Fruit fly (Drosophila melanogaster) whole organism, embryonic: Measurements from ENCODE around the gene CG9184.

Experiments used
- Asciz ChIP-seq: fragments of 200-800 bp; sonication (Bioruptor generic); optimal IDR thresholded peaks from 2 replicates; lab custom pipeline; 2017; ENCODE audit warnings: missing biosample characterization, mild to moderate bottlenecking, missing genetic modification characterization, missing genetic modification reagents
- Awh ChIP-seq: fragments of 200-800 bp; sonication (Bioruptor generic); IDR thresholded peaks from 2 replicates; pipeline ENCODE4, ENCODE4 v1.3.6; 2022; ENCODE audit warnings: missing biosample characterization, missing genetic modification characterization
- CG11560 ChIP-seq: fragments of 200-800 bp; sonication (Bioruptor generic); IDR thresholded peaks from 3 replicates; pipeline ENCODE4 v1.3.6; 2022; ENCODE audit warnings: missing biosample characterization, missing genetic modification characterization
- CG13287 ChIP-seq: fragments of 200-800 bp; sonication (Bioruptor generic); IDR thresholded peaks from 2 replicates; pipeline ENCODE4 v1.3.6; 2022; ENCODE audit warnings: missing biosample characterization, missing genetic modification characterization; ENCODE audit not compliant: partially characterized antibody
- CG14667 ChIP-seq: fragments of 200-800 bp; sonication (Bioruptor generic); IDR thresholded peaks from 2 replicates; pipeline ENCODE4 v1.3.6; 2022; ENCODE audit warnings: missing biosample characterization, missing genetic modification characterization
- CG14710 ChIP-seq: fragments of 200-800 bp; sonication (Bioruptor generic); optimal IDR thresholded peaks from 3 replicates; lab custom pipeline; 2019; ENCODE audit warnings: missing biosample characterization, mild to moderate bottlenecking, missing genetic modification characterization, moderate library complexity
- CG15479 ChIP-seq: fragments of 200-800 bp; sonication (Bioruptor generic); optimal IDR thresholded peaks from 3 replicates; lab custom pipeline; 2019; ENCODE audit warnings: missing biosample characterization, mild to moderate bottlenecking, missing genetic modification characterization, moderate library complexity
- CG16779 ChIP-seq: fragments of 200-800 bp; sonication (Bioruptor generic); IDR thresholded peaks from 2 replicates; pipeline ENCODE4 v1.3.6; 2022; ENCODE audit warnings: missing biosample characterization, missing genetic modification characterization
- CG17359 ChIP-seq: fragments of 200-800 bp; sonication (Bioruptor generic); optimal IDR thresholded peaks from 3 replicates; lab custom pipeline; 2018; ENCODE audit warnings: missing biosample characterization, mild to moderate bottlenecking, missing genetic modification characterization, moderate library complexity
- CG2712 ChIP-seq: fragments of 200-800 bp; optimal IDR thresholded peaks from 3 replicates; lab custom pipeline; 2019; ENCODE audit warnings: missing biosample characterization, mild to moderate bottlenecking, missing genetic modification characterization, moderate library complexity
- CG3065 ChIP-seq: fragments of 200-800 bp; sonication (Bioruptor generic); optimal IDR thresholded peaks from 2 replicates; lab custom pipeline; 2016; ENCODE audit warnings: missing biosample characterization, missing genetic modification characterization
- CG34224 ChIP-seq: fragments of 200-800 bp; sonication (Bioruptor generic); IDR thresholded peaks from 3 replicates; pipeline ENCODE4 v1.3.6; 2022; ENCODE audit warnings: missing biosample characterization, missing genetic modification characterization; ENCODE audit not compliant: partially characterized antibody
- CG4617 ChIP-seq: fragments of 200-800 bp; sonication (Bioruptor generic); optimal IDR thresholded peaks from 3 replicates; lab custom pipeline; 2016; ENCODE audit warnings: missing biosample characterization, missing genetic modification characterization, borderline replicate concordance
- CG6254 ChIP-seq: fragments of 200-800 bp; sonication (Bioruptor generic); optimal IDR thresholded peaks from 3 replicates; lab custom pipeline; 2017; ENCODE audit warnings: mild to moderate bottlenecking, missing biosample characterization, missing genetic modification reagents, missing genetic modification characterization
- CG6765 ChIP-seq: fragments of 200-800 bp; sonication (Bioruptor generic); optimal IDR thresholded peaks from 3 replicates; lab custom pipeline; 2017; ENCODE audit warnings: missing biosample characterization, mild to moderate bottlenecking, missing genetic modification characterization
- CG8290 ChIP-seq, 3 experiments: fragments of 200-800 bp; sonication (Bioruptor generic); optimal IDR thresholded peaks; 2 replicates each; lab custom pipeline; 2016 to 2019; ENCODE audit warnings: missing biosample characterization in 3 of 3, missing genetic modification characterization in 3 of 3, mild to moderate bottlenecking in 2 of 3, moderate library complexity in 1 of 3
- CG8388 ChIP-seq: fragments of 200-800 bp; sonication (Bioruptor generic); optimal IDR thresholded peaks from 2 replicates; lab custom pipeline; 2019; ENCODE audit warnings: missing biosample characterization, mild to moderate bottlenecking, missing genetic modification characterization, moderate library complexity
- CG9437 ChIP-seq: fragments of 200-800 bp; sonication (Bioruptor generic); optimal IDR thresholded peaks from 2 replicates; lab custom pipeline; 2018; ENCODE audit warnings: missing biosample characterization, mild to moderate bottlenecking, missing genetic modification characterization
- CG9876 ChIP-seq: fragments of 200-800 bp; sonication (Bioruptor generic); optimal IDR thresholded peaks from 2 replicates; lab custom pipeline; 2016; ENCODE audit warnings: missing biosample characterization, missing genetic modification characterization
- CG9932 ChIP-seq: fragments of 200-800 bp; sonication (Bioruptor generic); IDR thresholded peaks from 2 replicates; pipeline ENCODE4 v1.3.6; 2022; ENCODE audit warnings: missing biosample characterization, missing genetic modification characterization
- D ChIP-seq, 2 experiments: fragments of 200-800 bp in 1 of 2; fragments of >200 bp in 1 of 2; sonication (Bioruptor generic) in 1 of 2; optimal IDR thresholded peaks; 2 replicates in 1 of 2; 3 replicates in 1 of 2; lab custom pipeline; 2017; ENCODE audit warnings: mild to moderate bottlenecking in 1 of 2, missing biosample characterization in 1 of 2, missing genetic modification characterization in 1 of 2, missing genetic modification reagents in 1 of 2
- Eip74EF ChIP-seq, 2 experiments: fragments of 200-800 bp in 1 of 2; fragments of >200 bp in 1 of 2; sonication (Bioruptor generic) in 1 of 2; optimal IDR thresholded peaks; 2 replicates each; lab custom pipeline; 2017 to 2019; ENCODE audit warnings: missing biosample characterization in 2 of 2, missing genetic modification characterization in 2 of 2, mild to moderate bottlenecking in 1 of 2, moderate library complexity in 1 of 2
- HHEX ChIP-seq: fragments of 200-800 bp; sonication (Bioruptor generic); optimal IDR thresholded peaks from 3 replicates; lab custom pipeline; 2017; ENCODE audit warnings: missing biosample characterization, mild to moderate bottlenecking, missing genetic modification characterization, missing genetic modification reagents
- HLH3B ChIP-seq: fragments of 200-800 bp; sonication (Bioruptor generic); IDR thresholded peaks from 2 replicates; pipeline ENCODE4 v1.3.6; 2022; ENCODE audit warnings: missing biosample characterization, missing genetic modification characterization
- HLHmδ ChIP-seq: fragments of 200-800 bp; sonication (Bioruptor generic); optimal IDR thresholded peaks from 2 replicates; lab custom pipeline; 2018; ENCODE audit warnings: missing biosample characterization, mild to moderate bottlenecking, missing genetic modification characterization, moderate library complexity
- Hey ChIP-seq: fragments of 200-800 bp; sonication (Bioruptor generic); optimal IDR thresholded peaks from 3 replicates; lab custom pipeline; 2018; ENCODE audit warnings: missing biosample characterization, mild to moderate bottlenecking, missing genetic modification characterization
- HmgZ ChIP-seq: fragments of 200-800 bp; sonication (Bioruptor generic); optimal IDR thresholded peaks from 2 replicates; lab custom pipeline; 2018; ENCODE audit warnings: missing biosample characterization, mild to moderate bottlenecking, missing genetic modification characterization
- Hmx ChIP-seq: fragments of 200-800 bp; sonication (Bioruptor generic); optimal IDR thresholded peaks from 2 replicates; lab custom pipeline; 2016; ENCODE audit warnings: missing biosample characterization, missing genetic modification characterization
- Hr39 ChIP-seq: fragments of >200 bp; optimal IDR thresholded peaks from 2 replicates; lab custom pipeline; 2017
- Lpt ChIP-seq: fragments of >200 bp; optimal IDR thresholded peaks from 2 replicates; lab custom pipeline; 2018; ENCODE audit warnings: missing biosample characterization, missing genetic modification characterization
- Opbp ChIP-seq: fragments of 200-800 bp; sonication (Bioruptor generic); IDR thresholded peaks from 3 replicates; pipeline ENCODE4 v1.3.6; 2022; ENCODE audit warnings: missing biosample characterization, missing genetic modification characterization; ENCODE audit not compliant: partially characterized antibody
- Scr ChIP-seq: fragments of 200-800 bp; sonication (Bioruptor generic); IDR thresholded peaks from 2 replicates; pipeline ENCODE4 v1.3.6; 2022; ENCODE audit warnings: missing biosample characterization, missing genetic modification characterization; ENCODE audit not compliant: partially characterized antibody
- Taf1 ChIP-seq: fragments of 200-800 bp; sonication (Bioruptor generic); IDR thresholded peaks from 2 replicates; pipeline ENCODE4 v1.3.6; 2022; ENCODE audit warnings: missing biosample characterization, missing genetic modification characterization
- Usf ChIP-seq: fragments of 200-800 bp; sonication (Bioruptor generic); optimal IDR thresholded peaks from 2 replicates; lab custom pipeline; 2017; ENCODE audit warnings: missing genotype, missing biosample characterization, missing genetic modification characterization
- amos ChIP-seq: fragments of 200-800 bp; sonication (Bioruptor generic); IDR thresholded peaks from 2 replicates; pipeline ENCODE4 v1.3.6; 2022; ENCODE audit warnings: missing biosample characterization, missing genetic modification characterization; ENCODE audit not compliant: partially characterized antibody
- ato ChIP-seq: fragments of 200-800 bp; sonication (Bioruptor generic); IDR thresholded peaks from 2 replicates; pipeline ENCODE4 v1.3.6; 2022; ENCODE audit warnings: missing biosample characterization, missing genetic modification characterization; ENCODE audit not compliant: partially characterized antibody
- bowl ChIP-seq: fragments of 200-800 bp; sonication (Bioruptor generic); IDR thresholded peaks from 2 replicates; pipeline ENCODE4 v1.3.6; 2022; ENCODE audit warnings: missing biosample characterization, missing genetic modification characterization
- br ChIP-seq: fragments of >200 bp; optimal IDR thresholded peaks from 2 replicates; lab custom pipeline; 2017
- cato ChIP-seq: fragments of 200-800 bp; sonication (Bioruptor generic); optimal IDR thresholded peaks from 2 replicates; lab custom pipeline; 2016; ENCODE audit warnings: missing biosample characterization, missing genetic modification characterization, borderline replicate concordance
- emc ChIP-seq: fragments of 200-800 bp; sonication (Bioruptor generic); optimal IDR thresholded peaks from 2 replicates; lab custom pipeline; 2016; ENCODE audit warnings: missing biosample characterization, missing genetic modification characterization
- en ChIP-seq: fragments of 200-800 bp; sonication (Bioruptor generic); optimal IDR thresholded peaks from 2 replicates; lab custom pipeline; 2016; ENCODE audit warnings: missing biosample characterization, missing genetic modification characterization
- fd3F ChIP-seq: fragments of 200-800 bp; sonication (Bioruptor generic); optimal IDR thresholded peaks from 2 replicates; lab custom pipeline; 2018; ENCODE audit warnings: missing biosample characterization, mild to moderate bottlenecking, missing genetic modification characterization, moderate library complexity
- run ChIP-seq: fragments of 200-800 bp; sonication (Bioruptor generic); optimal IDR thresholded peaks from 3 replicates; lab custom pipeline; 2018; ENCODE audit warnings: missing biosample characterization, mild to moderate bottlenecking, missing genetic modification characterization
- sc ChIP-seq, 3 experiments: fragments of >200 bp in 2 of 3; fragments of 200-800 bp in 1 of 3; sonication (Bioruptor generic) in 1 of 3; optimal IDR thresholded peaks; 2 replicates in 2 of 3; 3 replicates in 1 of 3; lab custom pipeline; 2017; ENCODE audit warnings: mild to moderate bottlenecking in 1 of 3, missing biosample characterization in 1 of 3, missing genetic modification characterization in 1 of 3, missing genetic modification reagents in 1 of 3
- sima ChIP-seq: fragments of 200-800 bp; sonication (Bioruptor generic); optimal IDR thresholded peaks from 2 replicates; lab custom pipeline; 2016; ENCODE audit warnings: missing biosample characterization, missing genetic modification characterization
- slou ChIP-seq: fragments of 200-800 bp; sonication (Bioruptor generic); optimal IDR thresholded peaks from 3 replicates; lab custom pipeline; 2016; ENCODE audit warnings: missing biosample characterization, missing genetic modification characterization
- tna ChIP-seq: fragments of 200-800 bp; sonication (Bioruptor generic); IDR thresholded peaks from 2 replicates; pipeline ENCODE4 v1.3.6; 2022; ENCODE audit warnings: missing biosample characterization, missing genetic modification characterization; ENCODE audit not compliant: partially characterized antibody
- ttk ChIP-seq: fragments of 200-800 bp; sonication (Bioruptor generic); IDR thresholded peaks from 2 replicates; pipeline ENCODE4 v2.1.2; 2022; ENCODE audit warnings: missing biosample characterization, missing genetic modification characterization
- unpg ChIP-seq: fragments of 200-800 bp; sonication (Bioruptor generic); optimal IDR thresholded peaks from 3 replicates; lab custom pipeline; 2018; ENCODE audit warnings: missing biosample characterization, mild to moderate bottlenecking, missing genetic modification characterization, moderate library complexity

Gene CG9184

DNA sequence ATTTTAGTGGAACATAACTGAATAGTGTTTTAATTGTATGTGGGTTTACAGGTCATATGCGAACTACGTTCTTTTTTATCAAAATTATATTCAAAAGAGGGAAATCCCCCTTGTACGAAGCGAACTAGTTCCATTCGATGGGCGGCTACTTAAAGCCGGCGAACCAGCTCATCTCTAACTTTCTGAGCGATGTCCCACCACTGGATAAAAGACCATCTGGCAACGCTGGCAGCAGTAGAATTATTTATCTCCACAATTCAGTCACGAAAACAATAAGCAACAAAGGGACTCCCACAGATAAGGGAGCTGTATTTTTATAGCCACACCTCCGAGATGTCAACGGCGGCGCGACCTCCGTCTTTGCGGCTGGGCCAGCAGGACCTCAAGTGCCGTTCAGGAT is 26.9 kb downstream of the CG9184 start, which contains the start of gene Rabex-5 (continued):
- TF ChIP-seq unpg (GFP tag; lab: Kevin White, UChicago) = peak; percentile 6
- no peak for TF ChIP-seq run
- TF ChIP-seq CG13287 (GFP tag; lab: Robert Waterston, UW) = peak; percentile 87
- TF ChIP-seq br = no peak
- TF ChIP-seq CG8388 = no peak
- TF ChIP-seq Usf (GFP tag; lab: Kevin White, UChicago) = no peak
- no peak for TF ChIP-seq CG15479 (GFP tag; lab: Kevin White, UChicago)
- no peak for TF ChIP-seq CG6765 (GFP tag; lab: Kevin White, UChicago)
- TF ChIP-seq amos (GFP tag; lab: Robert Waterston, UW) = peak; percentile 92
- no peak for TF ChIP-seq CG6254 (GFP tag; lab: Kevin White, UChicago)
- no peak for TF ChIP-seq CG17359
- TF ChIP-seq bowl (GFP tag; lab: Robert Waterston, UW) = no peak
- no peak for TF ChIP-seq Hmx (GFP tag; lab: Kevin White, UChicago)
- no peak for TF ChIP-seq Eip74EF (GFP tag; optimal IDR thresholded peaks at IDR 0.05; lab: Kevin White, UChicago)
- peak; percentile 78 for TF ChIP-seq CG34224 (GFP tag; lab: Robert Waterston, UW)
- TF ChIP-seq CG14667 (GFP tag; lab: Robert Waterston, UW) = no peak
- TF ChIP-seq HHEX (GFP tag; lab: Kevin White, UChicago) = peak; percentile 27
- TF ChIP-seq tna (GFP tag; lab: Robert Waterston, UW) = peak; percentile 74
- TF ChIP-seq HLH3B = 0 out of 2 replicates have a peak, but pooled peaks have one; percentile 22
- no peak for TF ChIP-seq CG8290 (GFP tag; optimal IDR thresholded peaks at IDR 0.05; lab: Kevin White, UChicago)
- TF ChIP-seq CG8290 (tag; optimal IDR thresholded peaks at IDR 0.05; lab: Kevin White, UChicago) = peak in 1 of 2 experiments; percentile 49
- TF ChIP-seq fd3F = no peak
- TF ChIP-seq ttk (GFP tag; lab: Robert Waterston, UW) = no peak
- no peak for TF ChIP-seq Awh
- TF ChIP-seq CG9876 = peak; percentile 17
- no peak for TF ChIP-seq CG16779 (GFP tag; lab: Robert Waterston, UW)
- TF ChIP-seq Opbp = peak; percentile 89
- TF ChIP-seq CG9437 = no peak
- peak; percentile 68 for TF ChIP-seq ato (GFP tag; lab: Robert Waterston, UW)
- TF ChIP-seq Lpt (GFP tag; lab: Kevin White, UChicago) = no peak
- TF ChIP-seq D (optimal IDR thresholded peaks at IDR 0.05; lab: Kevin White, UChicago) = no peak
- no peak for TF ChIP-seq D (GFP tag; optimal IDR thresholded peaks at IDR 0.05; lab: Kevin White, UChicago)
- TF ChIP-seq CG14710 (tag; lab: Kevin White, UChicago) = peak; percentile 49
- no peak for TF ChIP-seq Asciz
- TF ChIP-seq HmgZ = peak; percentile 78
- no peak for TF ChIP-seq en (GFP tag; lab: Kevin White, UChicago)
- TF ChIP-seq slou (GFP tag; lab: Kevin White, UChicago) = peak; percentile 13
- no peak for TF ChIP-seq Taf1 (GFP tag; lab: Robert Waterston, UW)
- TF ChIP-seq CG4617 (GFP tag; lab: Kevin White, UChicago) = peak; percentile 85
- peak; percentile 86 for TF ChIP-seq Scr
- TF ChIP-seq emc (GFP tag; lab: Kevin White, UChicago) = no peak
- TF ChIP-seq CG3065 (GFP tag; lab: Kevin White, UChicago) = peak; percentile 11
- TF ChIP-seq Hr39 (lab: Kevin White, UChicago) = no peak
- peak; percentile 39 for TF ChIP-seq CG2712 (tag; lab: Kevin White, UChicago)
- no peak for TF ChIP-seq sima (GFP tag; lab: Kevin White, UChicago)
- peak; percentile 70 for TF ChIP-seq CG9932 (GFP tag; lab: Robert Waterston, UW)
- TF ChIP-seq HLHmδ = no peak
- no peak for TF ChIP-seq sc (optimal IDR thresholded peaks at IDR 0.05; lab: Kevin White, UChicago)
- TF ChIP-seq sc (GFP tag; optimal IDR thresholded peaks at IDR 0.05; lab: Kevin White, UChicago) = no peak
- no peak for TF ChIP-seq cato
- TF ChIP-seq Hey = no peak
- no peak for TF ChIP-seq CG11560
